Worm (Caenorhabditis elegans): ENCODE results near the gene F01E11.20.

- no peak for TF ChIP-seq elt-3 (tag; optimal IDR thresholded peaks at IDR 0.05)
- no peak for TF ChIP-seq ama-1 (optimal IDR thresholded peaks at IDR 0.05)
- TF ChIP-seq R02D3.7 (tag; optimal IDR thresholded peaks at IDR 0.05), result no peak
- no peak for TF ChIP-seq skn-1 (tag; optimal IDR thresholded peaks at IDR 0.05)
- TF ChIP-seq nhr-12 (tag; optimal IDR thresholded peaks at IDR 0.05), result no peak
- TF ChIP-seq mab-5 (tag; optimal IDR thresholded peaks at IDR 0.05), result no peak
- no peak for TF ChIP-seq egl-27 (tag; optimal IDR thresholded peaks at IDR 0.05)
- no peak for TF ChIP-seq lin-11 (tag; optimal IDR thresholded peaks at IDR 0.05)
- no peak for TF ChIP-seq nhr-25 (tag; optimal IDR thresholded peaks at IDR 0.05)
- no peak for TF ChIP-seq nhr-11 (tag; optimal IDR thresholded peaks at IDR 0.05)
- TF ChIP-seq aly-2 (tag; optimal IDR thresholded peaks at IDR 0.05), result no peak
- no peak for TF ChIP-seq ceh-16 (tag; optimal IDR thresholded peaks at IDR 0.05)
- no peak for TF ChIP-seq unc-62 (GFP tag; optimal IDR thresholded peaks at IDR 0.05)
- TF ChIP-seq snpc-4 (tag; optimal IDR thresholded peaks at IDR 0.05), result no peak
Observed at ce11 chrX:7037998-7038397, 41.6 kb upstream of the F01E11.20 start.
